Fruit fly (Drosophila melanogaster) whole organism, embryonic: ENCODE results near the gene CG44329.

Experiments
- Bdp1 ChIP-seq: fragments of 200-800 bp; sonication (Bioruptor generic); optimal IDR thresholded peaks from 3 replicates; lab custom pipeline; 2016; ENCODE audit warnings: missing biosample characterization, missing genetic modification characterization
- CG11085 ChIP-seq: fragments of 200-800 bp; sonication (Bioruptor generic); IDR thresholded peaks from 2 replicates; pipeline ENCODE4 v1.3.6; 2022; ENCODE audit warnings: missing biosample characterization, missing genetic modification characterization
- CG11695 ChIP-seq: fragments of 200-800 bp; sonication (Bioruptor generic); IDR thresholded peaks from 3 replicates; pipeline ENCODE4 v1.3.6; 2022; ENCODE audit warnings: missing biosample characterization, missing genetic modification characterization
- CG15601 ChIP-seq: fragments of 200-800 bp; sonication (Bioruptor generic); optimal IDR thresholded peaks from 3 replicates; lab custom pipeline; 2019; ENCODE audit warnings: missing biosample characterization, mild to moderate bottlenecking, missing genetic modification characterization, moderate library complexity
- CG16779 ChIP-seq: fragments of 200-800 bp; sonication (Bioruptor generic); IDR thresholded peaks from 2 replicates; pipeline ENCODE4 v1.3.6; 2022; ENCODE audit warnings: missing biosample characterization, missing genetic modification characterization
- CG1792 ChIP-seq: fragments of 200-800 bp; sonication (Bioruptor generic); optimal IDR thresholded peaks from 2 replicates; lab custom pipeline; 2016; ENCODE audit warnings: missing biosample characterization, missing genetic modification characterization
- CG2129 ChIP-seq: fragments of 200-800 bp; sonication (Bioruptor generic); IDR thresholded peaks from 2 replicates; pipeline ENCODE4 v1.3.6; 2022; ENCODE audit warnings: missing biosample characterization, missing genetic modification characterization; ENCODE audit not compliant: partially characterized antibody
- CG2199 ChIP-seq: fragments of 200-800 bp; sonication (Bioruptor generic); IDR thresholded peaks from 3 replicates; pipeline ENCODE4 v1.3.6; 2022; ENCODE audit warnings: missing biosample characterization, missing genetic modification characterization
- CG2712 ChIP-seq: fragments of 200-800 bp; optimal IDR thresholded peaks from 3 replicates; lab custom pipeline; 2019; ENCODE audit warnings: missing biosample characterization, mild to moderate bottlenecking, missing genetic modification characterization, moderate library complexity
- CG3065 ChIP-seq: fragments of 200-800 bp; sonication (Bioruptor generic); optimal IDR thresholded peaks from 2 replicates; lab custom pipeline; 2016; ENCODE audit warnings: missing biosample characterization, missing genetic modification characterization
- CG31365 ChIP-seq: fragments of 200-800 bp; sonication (Bioruptor generic); optimal IDR thresholded peaks from 2 replicates; lab custom pipeline; 2018; ENCODE audit warnings: missing biosample characterization, mild to moderate bottlenecking, missing genetic modification characterization
- CG32532 ChIP-seq: fragments of 200-800 bp; sonication (Bioruptor generic); IDR thresholded peaks from 2 replicates; pipeline ENCODE4 v1.3.6; 2022; ENCODE audit warnings: missing biosample characterization, missing genetic modification characterization
- CG3407 ChIP-seq: fragments of 200-800 bp; sonication (Bioruptor generic); optimal IDR thresholded peaks from 2 replicates; lab custom pipeline; 2018; ENCODE audit warnings: missing biosample characterization, mild to moderate bottlenecking, missing genetic modification characterization
- CG42726 ChIP-seq: fragments of 200-800 bp; sonication (Bioruptor generic); IDR thresholded peaks from 2 replicates; pipeline ENCODE4 v1.3.6; 2022; ENCODE audit warnings: missing biosample characterization, missing genetic modification characterization; ENCODE audit not compliant: partially characterized antibody
- CG4404 ChIP-seq: fragments of 200-800 bp; sonication (Bioruptor generic); IDR thresholded peaks from 2 replicates; pipeline ENCODE4 v1.3.6; 2022; ENCODE audit warnings: missing biosample characterization, missing genetic modification characterization
- CG4854 ChIP-seq: fragments of 200-800 bp; sonication (Bioruptor generic); optimal IDR thresholded peaks from 2 replicates; lab custom pipeline; 2016; ENCODE audit warnings: missing biosample characterization, missing genetic modification characterization, inconsistent platforms
- CG6254 ChIP-seq: fragments of 200-800 bp; sonication (Bioruptor generic); optimal IDR thresholded peaks from 3 replicates; lab custom pipeline; 2017; ENCODE audit warnings: mild to moderate bottlenecking, missing biosample characterization, missing genetic modification reagents, missing genetic modification characterization
- CG6765 ChIP-seq: fragments of 200-800 bp; sonication (Bioruptor generic); optimal IDR thresholded peaks from 3 replicates; lab custom pipeline; 2017; ENCODE audit warnings: missing biosample characterization, mild to moderate bottlenecking, missing genetic modification characterization
- CG6813 ChIP-seq: fragments of 200-800 bp; sonication (Bioruptor generic); optimal IDR thresholded peaks from 2 replicates; lab custom pipeline; 2017; ENCODE audit warnings: missing biosample characterization, missing genetic modification characterization, mild to moderate bottlenecking, moderate library complexity, missing genetic modification reagents
- CG7963 ChIP-seq: fragments of 200-800 bp; sonication (Bioruptor generic); IDR thresholded peaks from 3 replicates; pipeline ENCODE4 v1.3.6; 2022; ENCODE audit warnings: missing biosample characterization, missing genetic modification characterization; ENCODE audit not compliant: partially characterized antibody
- CG8478 ChIP-seq: fragments of >200 bp; optimal IDR thresholded peaks from 2 replicates; lab custom pipeline; 2018
- D ChIP-seq, 2 experiments: fragments of 200-800 bp in 1 of 2; fragments of >200 bp in 1 of 2; sonication (Bioruptor generic) in 1 of 2; optimal IDR thresholded peaks; 2 replicates in 1 of 2; 3 replicates in 1 of 2; lab custom pipeline; 2017; ENCODE audit warnings: mild to moderate bottlenecking in 1 of 2, missing biosample characterization in 1 of 2, missing genetic modification characterization in 1 of 2, missing genetic modification reagents in 1 of 2
- Ets97D ChIP-seq: fragments of 200-800 bp; sonication (Bioruptor generic); optimal IDR thresholded peaks from 3 replicates; lab custom pipeline; 2016; ENCODE audit warnings: missing biosample characterization, missing genetic modification characterization
- HHEX ChIP-seq: fragments of 200-800 bp; sonication (Bioruptor generic); optimal IDR thresholded peaks from 3 replicates; lab custom pipeline; 2017; ENCODE audit warnings: missing biosample characterization, mild to moderate bottlenecking, missing genetic modification characterization, missing genetic modification reagents
- HLH54F ChIP-seq: fragments of 200-800 bp; sonication (Bioruptor generic); optimal IDR thresholded peaks from 3 replicates; lab custom pipeline; 2016; ENCODE audit warnings: missing biosample characterization, missing genetic modification characterization
- Hand ChIP-seq: fragments of 200-800 bp; sonication (Bioruptor generic); optimal IDR thresholded peaks from 2 replicates; lab custom pipeline; 2017; ENCODE audit warnings: mild to moderate bottlenecking, missing biosample characterization, missing genetic modification reagents, missing genetic modification characterization
- Hmx ChIP-seq: fragments of 200-800 bp; sonication (Bioruptor generic); optimal IDR thresholded peaks from 2 replicates; lab custom pipeline; 2016; ENCODE audit warnings: missing biosample characterization, missing genetic modification characterization
- Jarid2 ChIP-seq: fragments of 200-800 bp; sonication (Bioruptor generic); optimal IDR thresholded peaks from 3 replicates; lab custom pipeline; 2017; ENCODE audit warnings: mild to moderate bottlenecking, missing biosample characterization, missing genetic modification reagents, missing genetic modification characterization
- Lim3 ChIP-seq: fragments of 200-800 bp; sonication (Bioruptor generic); IDR thresholded peaks from 2 replicates; pipeline ENCODE4 v1.3.6; 2022; ENCODE audit warnings: missing biosample characterization, missing genetic modification characterization
- Lpt ChIP-seq: fragments of >200 bp; optimal IDR thresholded peaks from 2 replicates; lab custom pipeline; 2018; ENCODE audit warnings: missing biosample characterization, missing genetic modification characterization
- NFAT ChIP-seq: fragments of 200-800 bp; sonication (Bioruptor generic); IDR thresholded peaks from 2 replicates; pipeline ENCODE4 v1.3.6; 2022; ENCODE audit warnings: missing biosample characterization, missing genetic modification characterization
- Ptx1 ChIP-seq: fragments of 200-800 bp; sonication (Bioruptor generic); IDR thresholded peaks from 2 replicates; pipeline ENCODE4 v1.3.6; 2022; ENCODE audit warnings: missing biosample characterization, missing genetic modification characterization
- ap ChIP-seq: fragments of 200-800 bp; sonication (Bioruptor generic); IDR thresholded peaks from 2 replicates; pipeline ENCODE4 v1.3.6; 2022; ENCODE audit warnings: missing biosample characterization, missing genetic modification characterization
- az2 ChIP-seq: fragments of 200-800 bp; sonication (Bioruptor generic); optimal IDR thresholded peaks from 3 replicates; lab custom pipeline; 2016; ENCODE audit warnings: missing biosample characterization, missing genetic modification characterization
- bbx ChIP-seq: fragments of 200-800 bp; sonication (Bioruptor generic); IDR thresholded peaks from 2 replicates; pipeline ENCODE4 v1.3.6; 2022; ENCODE audit warnings: missing biosample characterization, missing genetic modification characterization; ENCODE audit not compliant: partially characterized antibody
- bigmax ChIP-seq: fragments of 200-800 bp; sonication (Bioruptor generic); optimal IDR thresholded peaks from 2 replicates; lab custom pipeline; 2018; ENCODE audit warnings: missing biosample characterization, mild to moderate bottlenecking, missing genetic modification characterization
- ewg ChIP-seq: fragments of 200-800 bp; sonication (Bioruptor generic); optimal IDR thresholded peaks from 3 replicates; lab custom pipeline; 2017; ENCODE audit warnings: mild to moderate bottlenecking, missing biosample characterization, missing genetic modification reagents, missing genetic modification characterization
- hth ChIP-seq: fragments of >200 bp; optimal IDR thresholded peaks from 2 replicates; lab custom pipeline; 2017; ENCODE audit warnings: inconsistent platforms
- jumu ChIP-seq: fragments of 200-800 bp; sonication (Bioruptor generic); optimal IDR thresholded peaks from 3 replicates; lab custom pipeline; 2016; ENCODE audit warnings: missing biosample characterization, missing genetic modification characterization
- lov ChIP-seq, 2 experiments: fragments of 200-800 bp in 1 of 2; fragments of >200 bp in 1 of 2; sonication (Bioruptor generic) in 1 of 2; IDR thresholded peaks in 1 of 2; optimal IDR thresholded peaks in 1 of 2; 2 replicates in 1 of 2; 3 replicates in 1 of 2; pipeline versions ENCODE4 v1.3.6 to Lab custom; 2017 to 2022; ENCODE audit warnings: missing biosample characterization in 1 of 2, missing genetic modification characterization in 1 of 2
- nerfin-1 ChIP-seq: fragments of 200-800 bp; sonication (Bioruptor generic); optimal IDR thresholded peaks from 3 replicates; lab custom pipeline; 2019; ENCODE audit warnings: missing biosample characterization, mild to moderate bottlenecking, missing genetic modification characterization, moderate library complexity
- onecut ChIP-seq: fragments of 200-800 bp; sonication (Bioruptor generic); IDR thresholded peaks from 2 replicates; pipeline ENCODE4 v1.3.6; 2022; ENCODE audit warnings: missing biosample characterization, missing genetic modification characterization
- phol ChIP-seq: fragments of 200-800 bp; sonication (Bioruptor generic); optimal IDR thresholded peaks from 3 replicates; lab custom pipeline; 2018; ENCODE audit warnings: missing biosample characterization, mild to moderate bottlenecking, missing genetic modification characterization, moderate library complexity
- pros ChIP-seq: fragments of 200-800 bp; sonication (Bioruptor generic); optimal IDR thresholded peaks from 3 replicates; lab custom pipeline; 2019; ENCODE audit warnings: missing biosample characterization, mild to moderate bottlenecking, missing genetic modification characterization, moderate library complexity
- psq ChIP-seq: fragments of 200-800 bp; sonication (Bioruptor generic); optimal IDR thresholded peaks from 2 replicates; lab custom pipeline; 2017; ENCODE audit warnings: missing biosample characterization, missing genetic modification characterization
- salm ChIP-seq: fragments of 200-800 bp; sonication (Bioruptor generic); optimal IDR thresholded peaks from 2 replicates; lab custom pipeline; 2018; ENCODE audit warnings: missing biosample characterization, mild to moderate bottlenecking, missing genetic modification characterization
- tgo ChIP-seq: fragments of 200-800 bp; sonication (Bioruptor generic); IDR thresholded peaks from 3 replicates; pipeline ENCODE4 v1.3.6; 2022; ENCODE audit warnings: missing biosample characterization, missing genetic modification characterization
- twi ChIP-seq: fragments of 200-800 bp; optimal IDR thresholded peaks from 2 replicates; lab custom pipeline; 2019; ENCODE audit warnings: missing biosample characterization, mild to moderate bottlenecking, missing genetic modification characterization, moderate library complexity
- unpg ChIP-seq: fragments of 200-800 bp; sonication (Bioruptor generic); optimal IDR thresholded peaks from 3 replicates; lab custom pipeline; 2018; ENCODE audit warnings: missing biosample characterization, mild to moderate bottlenecking, missing genetic modification characterization, moderate library complexity

CG44329 gene

dm6 chrX:5812877-5813276 lies at the start of gene CG44329:
TSS of gene CG44329 (minus strand) at chrX:5812977.
- TF ChIP-seq CG2129 (GFP tag; lab: Robert Waterston, UW) (no peak), Ets97D (no peak), jumu (no peak), CG8478 (lab: Kevin White, UChicago) (no peak), CG4854 (GFP tag; lab: Kevin White, UChicago) (no peak), bbx (GFP tag; lab: Robert Waterston, UW) (no peak), ap (GFP tag; lab: Robert Waterston, UW) (no peak), ewg (GFP tag; lab: Kevin White, UChicago) (no peak), twi (tag; lab: Kevin White, UChicago) (no peak), CG11085 (GFP tag; lab: Robert Waterston, UW) (no peak), bigmax (GFP tag; lab: Kevin White, UChicago) (no peak), CG4404 (GFP tag; lab: Robert Waterston, UW) (no peak), CG3065 (GFP tag; lab: Kevin White, UChicago) (no peak)

dm6 chrX:5853461-5853860 lies 40.7 kb upstream of the CG44329 start, which contains the start of gene CG43136:
TSS of gene CG43136 (plus strand) at chrX:5853761.
- TF ChIP-seq CG6765 (GFP tag; lab: Kevin White, UChicago), result no peak
- no peak for TF ChIP-seq CG32532
- no peak for TF ChIP-seq psq (GFP tag; lab: Kevin White, UChicago)
- TF ChIP-seq Lpt (GFP tag; lab: Kevin White, UChicago), result no peak
- no peak for TF ChIP-seq HHEX (GFP tag; lab: Kevin White, UChicago)
- TF ChIP-seq Lim3 (GFP tag; lab: Robert Waterston, UW), result no peak
- TF ChIP-seq lov (optimal IDR thresholded peaks at IDR 0.05; lab: Kevin White, UChicago), result no peak
- TF ChIP-seq lov (GFP tag; IDR thresholded peaks at IDR 0.05; lab: Robert Waterston, UW), result no peak
- TF ChIP-seq HLH54F, result no peak
- no peak for TF ChIP-seq az2 (GFP tag; lab: Kevin White, UChicago)
- no peak for TF ChIP-seq CG7963 (GFP tag; lab: Robert Waterston, UW)
- TF ChIP-seq CG2199 (GFP tag; lab: Robert Waterston, UW), result no peak
- no peak for TF ChIP-seq CG6254 (GFP tag; lab: Kevin White, UChicago)
- TF ChIP-seq Hmx (GFP tag; lab: Kevin White, UChicago), result no peak
- no peak for TF ChIP-seq D (optimal IDR thresholded peaks at IDR 0.05; lab: Kevin White, UChicago)
- no peak for TF ChIP-seq D (GFP tag; optimal IDR thresholded peaks at IDR 0.05; lab: Kevin White, UChicago)
- no peak for TF ChIP-seq salm (tag; lab: Kevin White, UChicago)
- TF ChIP-seq CG6813 (GFP tag; lab: Kevin White, UChicago), result no peak
- TF ChIP-seq Jarid2 (GFP tag; lab: Kevin White, UChicago), result no peak
- no peak for TF ChIP-seq bigmax (GFP tag; lab: Kevin White, UChicago)
- TF ChIP-seq pros (GFP tag; lab: Kevin White, UChicago), result no peak
- no peak for TF ChIP-seq CG42726 (GFP tag; lab: Robert Waterston, UW)

- TF ChIP-seq CG3407 (GFP tag; lab: Kevin White, UChicago), result no peak
- peak; percentile 18 for TF ChIP-seq phol (tag; lab: Kevin White, UChicago)
- no peak for TF ChIP-seq CG15601 (tag; lab: Kevin White, UChicago)
- no peak for TF ChIP-seq onecut (GFP tag; lab: Robert Waterston, UW)
- TF ChIP-seq CG1792, result no peak
- no peak for TF ChIP-seq NFAT (GFP tag; lab: Robert Waterston, UW)
- TF ChIP-seq CG2712 (tag; lab: Kevin White, UChicago), result peak; percentile 30
- no peak for TF ChIP-seq nerfin-1
- TF ChIP-seq Ptx1 (GFP tag; lab: Robert Waterston, UW), result no peak
- TF ChIP-seq Bdp1, result no peak
- TF ChIP-seq tgo (GFP tag; lab: Robert Waterston, UW), result no peak
- TF ChIP-seq unpg (GFP tag; lab: Kevin White, UChicago), result peak; percentile 10
- no peak for TF ChIP-seq CG11695 (GFP tag; lab: Robert Waterston, UW)
- TF ChIP-seq CG16779, result no peak
- TF ChIP-seq Hand, result no peak
- no peak for TF ChIP-seq CG31365 (tag; lab: Kevin White, UChicago)
- no peak for TF ChIP-seq jumu
- TF ChIP-seq hth, result no peak
Measured at dm6 chrX:5852677-5853076, 39.9 kb upstream of the CG44329 start.
